Worm (Caenorhabditis elegans): Measurements from ENCODE around the gene T24B8.3.

Gene T24B8.3

ce11 chrII:9010708-9011107, 50.2 kb downstream of the T24B8.3 start:
- TF ChIP-seq nfya-1 (tag; optimal IDR thresholded peaks at IDR 0.05; ENCODE audit: insufficient read depth) = peak; percentile 5
- TF ChIP-seq tbx-2 (tag; optimal IDR thresholded peaks at IDR 0.05) = no peak
- TF ChIP-seq unc-62 (GFP tag; optimal IDR thresholded peaks at IDR 0.05) = no peak
- no peak for TF ChIP-seq egl-5 (tag; optimal IDR thresholded peaks at IDR 0.05)
- no peak for TF ChIP-seq aly-2 (tag; optimal IDR thresholded peaks at IDR 0.05)
- no peak for TF ChIP-seq skn-1 (tag; optimal IDR thresholded peaks at IDR 0.05)
- no peak for TF ChIP-seq ceh-28 (tag; optimal IDR thresholded peaks at IDR 0.05)
- TF ChIP-seq nhr-237 (tag; optimal IDR thresholded peaks at IDR 0.05) = no peak
- no peak for TF ChIP-seq nhr-67 (tag; optimal IDR thresholded peaks at IDR 0.05)
- TF ChIP-seq fkh-2 (tag; optimal IDR thresholded peaks at IDR 0.05) = no peak
- TF ChIP-seq R02D3.7 (tag; optimal IDR thresholded peaks at IDR 0.05) = no peak
- TF ChIP-seq fkh-10 (GFP tag; optimal IDR thresholded peaks at IDR 0.05) = peak; percentile 41

- no peak for TF ChIP-seq mml-1 (tag; optimal IDR thresholded peaks at IDR 0.05)
- peak; percentile 36 for TF ChIP-seq elt-2 (tag; optimal IDR thresholded peaks at IDR 0.05)
These were observed 50.8 kb downstream of the T24B8.3 start for ce11 chrII:9009976-9010702.

All from whole organism, L3 larva.